Worm (Caenorhabditis elegans) whole organism, late embryonic: ENCODE results near the gene K09E9.1.

Experiments used
- ama-1 ChIP-seq: fragments of 150-350 bp; optimal IDR thresholded peaks from 2 replicates; lab custom pipeline; 2014
- ceh-18 ChIP-seq: sonication (generic microtip); optimal IDR thresholded peaks from 2 replicates; lab custom pipeline; 2016; ENCODE audit warnings: missing genetic modification characterization, missing compliant biosample characterization
- ceh-22 ChIP-seq: sonication (generic microtip); optimal IDR thresholded peaks from 2 replicates; lab custom pipeline; 2017; ENCODE audit warnings: missing biosample characterization, missing genetic modification characterization
- ceh-31 ChIP-seq: sonication (generic microtip); optimal IDR thresholded peaks from 2 replicates; lab custom pipeline; 2016; ENCODE audit warnings: missing genetic modification characterization, missing compliant biosample characterization
- dmd-4 ChIP-seq: sonication (generic microtip); optimal IDR thresholded peaks from 2 replicates; lab custom pipeline; 2016; ENCODE audit warnings: borderline replicate concordance, missing genetic modification characterization, missing compliant biosample characterization
- ets-4 ChIP-seq: sonication (generic microtip); optimal IDR thresholded peaks from 2 replicates; lab custom pipeline; 2016; ENCODE audit warnings: missing genetic modification characterization, missing compliant biosample characterization
- fkh-10 ChIP-seq: fragments of 150-350 bp; optimal IDR thresholded peaks from 2 replicates; lab custom pipeline; 2014; ENCODE audit warnings: missing biosample characterization, missing genetic modification reagents, missing genetic modification characterization
- odd-2 ChIP-seq: sonication (generic microtip); optimal IDR thresholded peaks from 2 replicates; lab custom pipeline; 2017; ENCODE audit warnings: antibody characterized with exemption, mild to moderate bottlenecking, missing genetic modification characterization, missing compliant biosample characterization
- pag-3 ChIP-seq: sonication (generic microtip); optimal IDR thresholded peaks from 2 replicates; lab custom pipeline; 2016; ENCODE audit warnings: missing compliant biosample characterization, missing genetic modification characterization, borderline replicate concordance
- pha-4 ChIP-seq: fragments of 150-350 bp; optimal IDR thresholded peaks from 2 replicates; lab custom pipeline; 2018; ENCODE audit warnings: missing biosample characterization, missing genetic modification reagents, missing genetic modification characterization
- pqm-1 ChIP-seq: sonication (generic microtip); optimal IDR thresholded peaks from 2 replicates; lab custom pipeline; 2016; ENCODE audit warnings: missing genetic modification characterization, missing compliant biosample characterization
- unc-86 ChIP-seq: sonication (generic microtip); optimal IDR thresholded peaks from 2 replicates; lab custom pipeline; 2016; ENCODE audit warnings: missing genetic modification characterization, missing compliant biosample characterization

DNA sequence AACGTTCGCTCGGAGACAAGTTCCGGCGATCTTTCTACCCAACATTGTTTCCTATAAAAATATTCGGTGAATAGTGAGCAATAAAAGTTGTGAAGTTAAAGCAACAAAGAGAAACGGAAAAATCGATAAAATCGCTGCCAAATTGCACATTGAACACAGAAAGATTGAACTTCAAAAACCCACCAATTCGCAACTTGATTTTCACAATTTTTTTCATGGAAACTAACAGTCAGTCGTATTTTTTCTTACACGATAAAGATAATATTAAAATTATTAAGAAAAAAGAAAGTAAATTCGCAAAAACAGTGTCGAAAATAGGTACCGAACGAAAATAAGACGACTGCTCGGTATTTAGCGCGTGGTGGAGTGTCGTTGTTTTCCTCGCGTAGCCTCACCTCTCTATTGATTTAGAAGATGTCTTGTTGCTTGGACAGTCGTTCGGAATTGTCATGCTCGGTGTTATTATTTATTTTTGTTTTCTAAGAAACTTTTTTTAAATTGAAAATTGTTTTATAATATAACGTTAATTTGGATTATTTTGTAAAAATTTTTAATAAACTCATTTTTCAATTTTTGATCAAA is 29.9 kb upstream of the K09E9.1 start, which contains the start of gene gas-1:
- TF ChIP-seq ceh-18 (no peak), odd-2 (tag; lab: Kevin White, UChicago) (no peak), pag-3 (tag; lab: Kevin White, UChicago) (no peak), pqm-1 (tag; lab: Kevin White, UChicago) (no peak), dmd-4 (tag; lab: Kevin White, UChicago) (no peak), ceh-31 (tag; lab: Kevin White, UChicago) (no peak), ets-4 (tag; lab: Kevin White, UChicago) (no peak), ama-1 (lab: Kevin White, UChicago) (no peak), fkh-10 (no peak), ceh-22 (no peak), unc-86 (tag; lab: Kevin White, UChicago) (no peak), pha-4 (tag; lab: Kevin White, UChicago) (no peak)
